Worm (Caenorhabditis elegans) whole organism, early embryonic: Measurements from ENCODE around the gene C49A9.10.

ENCODE experiments used
- ets-7 ChIP-seq: sonication (generic microtip); optimal IDR thresholded peaks from 2 replicates; lab custom pipeline; 2016; ENCODE audit warnings: missing genotype, missing genetic modification characterization, missing compliant biosample characterization
- flt-1 ChIP-seq: fragments of 200-800 bp; sonication (Bioruptor generic); IDR thresholded peaks from 2 replicates; pipeline ENCODE4 v1.3.6; 2022; ENCODE audit warnings: missing genetic modification characterization, missing compliant biosample characterization
- tbx-11 ChIP-seq: fragments of 200-800 bp; sonication (Bioruptor generic); IDR thresholded peaks from 2 replicates; pipeline ENCODE4 v1.3.6; 2022; ENCODE audit warnings: missing genetic modification characterization, missing compliant biosample characterization
- tra-4 ChIP-seq: sonication (generic microtip); optimal IDR thresholded peaks from 2 replicates; lab custom pipeline; 2017; ENCODE audit warnings: missing genetic modification characterization, missing compliant biosample characterization

DNA sequence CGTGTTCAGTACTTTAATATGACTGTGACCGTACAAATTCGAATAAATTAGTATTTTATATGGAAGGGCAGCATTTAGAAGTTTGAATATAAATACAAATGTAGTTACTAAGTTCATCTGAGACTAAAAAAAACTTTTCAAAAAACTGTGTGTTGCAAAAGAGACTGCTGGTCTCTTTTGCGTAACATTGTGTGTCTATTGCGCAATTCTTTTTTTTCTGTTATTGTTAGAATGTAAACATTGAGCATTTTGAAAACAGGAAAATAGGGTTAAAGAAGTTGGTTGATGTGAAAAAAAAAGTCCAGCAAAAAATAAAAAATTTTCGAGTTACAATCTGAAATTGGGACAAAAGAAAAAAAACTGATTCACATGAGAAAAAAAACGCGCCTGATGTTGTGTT is 3.2 kb upstream of the C49A9.10 start:
- TF ChIP-seq flt-1 (GFP tag; lab: Robert Waterston, UW) = no peak
- no peak for TF ChIP-seq tbx-11
- TF ChIP-seq tra-4 = no peak
- TF ChIP-seq ets-7 (tag; lab: Kevin White, UChicago) = no peak
